Fruit fly (Drosophila melanogaster) whole organism, embryonic: ENCODE results near the gene VhaM9.7-c.
A peak's percentile ranks its signal among the peaks of the same experiment; 100 is the strongest.

ENCODE experiments used
- B-H2 ChIP-seq: fragments of 200-800 bp; sonication (Bioruptor generic); optimal IDR thresholded peaks from 2 replicates; lab custom pipeline; 2018; ENCODE audit warnings: missing biosample characterization, mild to moderate bottlenecking, missing genetic modification characterization
- CG10366 ChIP-seq: fragments of 200-800 bp; sonication (Bioruptor generic); IDR thresholded peaks from 2 replicates; pipeline ENCODE4 v1.3.6; 2022; ENCODE audit warnings: missing biosample characterization, missing genetic modification characterization
- CG11247 ChIP-seq: fragments of 200-800 bp; sonication (Bioruptor generic); IDR thresholded peaks from 2 replicates; pipeline ENCODE4 v1.3.6; 2022; ENCODE audit warnings: missing biosample characterization, missing genetic modification characterization
- CG11456 ChIP-seq: fragments of 200-800 bp; sonication (Bioruptor generic); IDR thresholded peaks from 3 replicates; pipeline ENCODE4 v1.3.6; 2022; ENCODE audit warnings: missing biosample characterization, missing genetic modification characterization
- CG11723 ChIP-seq: fragments of 200-800 bp; sonication (Bioruptor generic); optimal IDR thresholded peaks from 2 replicates; lab custom pipeline; 2017; ENCODE audit warnings: missing biosample characterization, mild to moderate bottlenecking, missing genetic modification characterization
- CG12299 ChIP-seq: fragments of 200-800 bp; sonication (Bioruptor generic); optimal IDR thresholded peaks from 2 replicates; lab custom pipeline; 2018; ENCODE audit warnings: missing biosample characterization, mild to moderate bottlenecking, missing genetic modification characterization
- CG13624 ChIP-seq: fragments of 200-800 bp; sonication (Bioruptor generic); optimal IDR thresholded peaks from 2 replicates; lab custom pipeline; 2016; ENCODE audit warnings: missing biosample characterization, missing genetic modification characterization
- CG14050 ChIP-seq: fragments of 200-800 bp; sonication (Bioruptor generic); IDR thresholded peaks from 3 replicates; pipeline ENCODE4 v1.3.6; 2022; ENCODE audit warnings: missing biosample characterization, missing genetic modification characterization
- CG14667 ChIP-seq: fragments of 200-800 bp; sonication (Bioruptor generic); IDR thresholded peaks from 2 replicates; pipeline ENCODE4 v1.3.6; 2022; ENCODE audit warnings: missing biosample characterization, missing genetic modification characterization
- CG14965 ChIP-seq: fragments of 200-800 bp; sonication (Bioruptor generic); optimal IDR thresholded peaks from 2 replicates; lab custom pipeline; 2016; ENCODE audit warnings: missing biosample characterization, missing genetic modification characterization, borderline replicate concordance
- CG15696 ChIP-seq: fragments of 200-800 bp; sonication (Bioruptor generic); optimal IDR thresholded peaks from 2 replicates; lab custom pipeline; 2019; ENCODE audit warnings: missing biosample characterization, mild to moderate bottlenecking, missing genetic modification characterization, moderate library complexity
- CG16863 ChIP-seq: fragments of 200-800 bp; sonication (Bioruptor generic); optimal IDR thresholded peaks from 3 replicates; lab custom pipeline; 2016; ENCODE audit warnings: missing biosample characterization, missing genetic modification characterization
- CG17186 ChIP-seq: fragments of 200-800 bp; sonication (Bioruptor generic); optimal IDR thresholded peaks from 3 replicates; lab custom pipeline; 2017; ENCODE audit warnings: missing biosample characterization, missing genetic modification reagents, missing genetic modification characterization
- CG2129 ChIP-seq: fragments of 200-800 bp; sonication (Bioruptor generic); IDR thresholded peaks from 2 replicates; pipeline ENCODE4 v1.3.6; 2022; ENCODE audit warnings: missing biosample characterization, missing genetic modification characterization; ENCODE audit not compliant: partially characterized antibody
- CG2199 ChIP-seq: fragments of 200-800 bp; sonication (Bioruptor generic); IDR thresholded peaks from 3 replicates; pipeline ENCODE4 v1.3.6; 2022; ENCODE audit warnings: missing biosample characterization, missing genetic modification characterization
- CG2678 ChIP-seq: fragments of 200-800 bp; sonication (Bioruptor generic); optimal IDR thresholded peaks from 3 replicates; lab custom pipeline; 2019; ENCODE audit warnings: missing biosample characterization, mild to moderate bottlenecking, missing genetic modification characterization, moderate library complexity
- CG2875 ChIP-seq: fragments of 200-800 bp; sonication (Bioruptor generic); optimal IDR thresholded peaks from 2 replicates; lab custom pipeline; 2017; ENCODE audit warnings: missing biosample characterization, mild to moderate bottlenecking, missing genetic modification characterization, missing genetic modification reagents
- CG31224 ChIP-seq: fragments of 200-800 bp; sonication (Bioruptor generic); IDR thresholded peaks from 2 replicates; pipeline ENCODE4 v1.3.6; 2022; ENCODE audit warnings: missing biosample characterization, missing genetic modification characterization
- CG33557 ChIP-seq: fragments of 200-800 bp; sonication (Bioruptor generic); optimal IDR thresholded peaks from 2 replicates; lab custom pipeline; 2019; ENCODE audit warnings: missing biosample characterization, mild to moderate bottlenecking, missing genetic modification characterization, moderate library complexity
- D19B ChIP-seq: fragments of 200-800 bp; sonication (Bioruptor generic); optimal IDR thresholded peaks from 2 replicates; lab custom pipeline; 2017; ENCODE audit warnings: missing biosample characterization, mild to moderate bottlenecking, missing genetic modification characterization
- E2f1 ChIP-seq: fragments of 200-800 bp; sonication (Bioruptor generic); IDR thresholded peaks from 2 replicates; pipeline ENCODE4 v1.3.6; 2022; ENCODE audit warnings: missing biosample characterization, missing genetic modification characterization
- ERR ChIP-seq: fragments of 200-800 bp; sonication (Bioruptor generic); optimal IDR thresholded peaks from 2 replicates; lab custom pipeline; 2016; ENCODE audit warnings: missing biosample characterization, missing genetic modification characterization
- Hr3 ChIP-seq: fragments of 200-800 bp; sonication (Bioruptor generic); optimal IDR thresholded peaks from 3 replicates; lab custom pipeline; 2016; ENCODE audit warnings: missing biosample characterization, missing genetic modification characterization
- NC2α ChIP-seq: fragments of 200-800 bp; sonication (Bioruptor generic); optimal IDR thresholded peaks from 2 replicates; lab custom pipeline; 2016; ENCODE audit warnings: missing biosample characterization, missing genetic modification characterization
- Sox100B ChIP-seq: fragments of 200-800 bp; sonication (Bioruptor generic); optimal IDR thresholded peaks from 3 replicates; lab custom pipeline; 2018; ENCODE audit warnings: missing biosample characterization, mild to moderate bottlenecking, missing genetic modification characterization
- Stat92E ChIP-seq, 3 experiments: fragments of >200 bp in 2 of 3; fragments of 200-800 bp in 1 of 3; sonication (Bioruptor generic) in 1 of 3; optimal IDR thresholded peaks; 2 replicates each; lab custom pipeline; 2017 to 2019; ENCODE audit warnings: missing biosample characterization in 3 of 3, missing genetic modification characterization in 3 of 3, mild to moderate bottlenecking in 1 of 3, moderate library complexity in 1 of 3
- ab ChIP-seq: fragments of 200-800 bp; sonication (Bioruptor generic); optimal IDR thresholded peaks from 2 replicates; lab custom pipeline; 2016; ENCODE audit warnings: missing biosample characterization, missing genetic modification characterization
- ac ChIP-seq: fragments of 200-800 bp; sonication (Bioruptor generic); optimal IDR thresholded peaks from 3 replicates; lab custom pipeline; 2017; ENCODE audit warnings: missing biosample characterization, mild to moderate bottlenecking, missing genetic modification characterization
- aop ChIP-seq: fragments of 200-800 bp; sonication (Bioruptor generic); IDR thresholded peaks from 2 replicates; pipeline ENCODE4 v1.3.6; 2022; ENCODE audit warnings: missing biosample characterization, missing genetic modification characterization
- ash1 ChIP-seq: fragments of 200-800 bp; sonication (Bioruptor generic); optimal IDR thresholded peaks from 2 replicates; lab custom pipeline; 2018; ENCODE audit warnings: missing biosample characterization, mild to moderate bottlenecking, missing genetic modification characterization
- bab2 ChIP-seq: fragments of 200-800 bp; sonication (Bioruptor generic); optimal IDR thresholded peaks from 2 replicates; lab custom pipeline; 2016; ENCODE audit warnings: missing biosample characterization, missing genetic modification characterization
- cato ChIP-seq: fragments of 200-800 bp; sonication (Bioruptor generic); optimal IDR thresholded peaks from 2 replicates; lab custom pipeline; 2016; ENCODE audit warnings: missing biosample characterization, missing genetic modification characterization, borderline replicate concordance
- dan ChIP-seq: fragments of 200-800 bp; sonication (Bioruptor generic); IDR thresholded peaks from 2 replicates; pipeline ENCODE4 v1.3.6; 2022; ENCODE audit warnings: missing biosample characterization, missing genetic modification characterization
- emc ChIP-seq: fragments of 200-800 bp; sonication (Bioruptor generic); optimal IDR thresholded peaks from 2 replicates; lab custom pipeline; 2016; ENCODE audit warnings: missing biosample characterization, missing genetic modification characterization
- fu2 ChIP-seq: fragments of 200-800 bp; sonication (Bioruptor generic); optimal IDR thresholded peaks from 2 replicates; lab custom pipeline; 2016; ENCODE audit warnings: missing biosample characterization, missing genetic modification characterization
- gcm ChIP-seq: fragments of 200-800 bp; sonication (Bioruptor generic); optimal IDR thresholded peaks from 2 replicates; lab custom pipeline; 2019; ENCODE audit warnings: missing biosample characterization, mild to moderate bottlenecking, missing genetic modification characterization, moderate library complexity
- her ChIP-seq: fragments of 200-800 bp; sonication (Bioruptor generic); optimal IDR thresholded peaks from 2 replicates; lab custom pipeline; 2016; ENCODE audit warnings: missing biosample characterization, missing genetic modification characterization
- jumu ChIP-seq: fragments of 200-800 bp; sonication (Bioruptor generic); optimal IDR thresholded peaks from 3 replicates; lab custom pipeline; 2016; ENCODE audit warnings: missing biosample characterization, missing genetic modification characterization
- lola ChIP-seq, 3 experiments: fragments of >200 bp in 2 of 3; fragments of 200-800 bp in 1 of 3; sonication (Bioruptor generic) in 1 of 3; optimal IDR thresholded peaks; 2 replicates each; lab custom pipeline; 2017 to 2019; ENCODE audit warnings: missing biosample characterization in 3 of 3, missing genetic modification characterization in 3 of 3, mild to moderate bottlenecking in 1 of 3, moderate library complexity in 1 of 3
- maf-S ChIP-seq: fragments of 200-800 bp; sonication (Bioruptor generic); optimal IDR thresholded peaks from 2 replicates; lab custom pipeline; 2016; ENCODE audit warnings: missing biosample characterization, missing genetic modification characterization
- nerfin-1 ChIP-seq: fragments of 200-800 bp; sonication (Bioruptor generic); optimal IDR thresholded peaks from 3 replicates; lab custom pipeline; 2019; ENCODE audit warnings: missing biosample characterization, mild to moderate bottlenecking, missing genetic modification characterization, moderate library complexity
- nerfin-2 ChIP-seq: fragments of 200-800 bp; sonication (Bioruptor generic); IDR thresholded peaks from 2 replicates; pipeline ENCODE4 v1.3.6; 2022; ENCODE audit warnings: missing biosample characterization, missing genetic modification characterization; ENCODE audit not compliant: partially characterized antibody
- p53 ChIP-seq: fragments of 200-800 bp; sonication (Bioruptor generic); optimal IDR thresholded peaks from 2 replicates; lab custom pipeline; 2016; ENCODE audit warnings: missing biosample characterization, missing genetic modification characterization
- pros ChIP-seq: fragments of 200-800 bp; sonication (Bioruptor generic); optimal IDR thresholded peaks from 3 replicates; lab custom pipeline; 2019; ENCODE audit warnings: missing biosample characterization, mild to moderate bottlenecking, missing genetic modification characterization, moderate library complexity
- sens ChIP-seq: fragments of 200-800 bp; sonication (Bioruptor generic); peaks from one replicate; lab custom pipeline; 2016; ENCODE audit warnings: missing biosample characterization, missing genetic modification characterization
- seq ChIP-seq: fragments of 200-800 bp; sonication (Bioruptor generic); IDR thresholded peaks from 2 replicates; pipeline ENCODE4 v1.3.6; 2022; ENCODE audit warnings: missing biosample characterization, missing genetic modification characterization
- sqz ChIP-seq: fragments of 200-800 bp; sonication (Bioruptor generic); optimal IDR thresholded peaks from 3 replicates; lab custom pipeline; 2018; ENCODE audit warnings: missing biosample characterization, mild to moderate bottlenecking, missing genetic modification characterization
- tin ChIP-seq: fragments of 200-800 bp; sonication (Bioruptor generic); optimal IDR thresholded peaks from 3 replicates; lab custom pipeline; 2016; ENCODE audit warnings: missing biosample characterization, missing genetic modification characterization
- wdn ChIP-seq: fragments of 200-800 bp; sonication (Bioruptor generic); IDR thresholded peaks from 2 replicates; pipeline ENCODE4 v1.3.6; 2022; ENCODE audit warnings: missing biosample characterization, missing genetic modification characterization
- wor ChIP-seq: fragments of 200-800 bp; sonication (Bioruptor generic); IDR thresholded peaks from 2 replicates; pipeline ENCODE4 v1.3.6; 2022; ENCODE audit warnings: missing biosample characterization, missing genetic modification characterization

VhaM9.7-c gene

DNA sequence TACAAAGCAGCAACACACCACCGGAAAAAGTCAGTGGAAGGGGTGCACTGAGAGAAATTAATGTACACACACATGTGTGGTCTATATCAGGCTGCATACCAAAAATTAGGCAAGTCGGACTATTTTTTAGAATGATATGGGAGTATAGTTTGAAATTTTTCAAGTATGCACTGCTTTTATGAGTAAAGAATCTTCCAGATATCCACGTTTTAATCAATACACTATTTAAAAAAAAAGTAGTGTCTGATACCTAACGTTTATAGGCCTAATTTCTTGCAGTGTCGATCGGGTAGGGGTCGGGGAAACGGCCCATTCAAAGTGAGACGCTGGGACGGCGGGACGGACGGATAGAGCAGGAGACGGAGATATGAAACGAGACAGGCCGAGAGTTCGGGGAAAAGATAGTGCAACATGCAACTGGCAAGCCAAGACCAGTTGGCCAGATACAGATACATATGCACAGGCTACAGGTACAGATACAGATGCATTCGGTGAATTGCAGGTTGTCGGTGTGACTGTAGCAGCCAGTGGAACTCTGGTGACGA, 43.8 kb upstream of the VhaM9.7-c start (continued):
- peak; percentile 81 for TF ChIP-seq E2f1 (GFP tag; lab: Robert Waterston, UW)
- no peak for TF ChIP-seq nerfin-2 (GFP tag; lab: Robert Waterston, UW)
- peak; percentile 76 for TF ChIP-seq CG11456
- TF ChIP-seq gcm, result peak; percentile 96
- TF ChIP-seq B-H2, result no peak
- peak; percentile 91 for TF ChIP-seq wor (GFP tag; lab: Robert Waterston, UW)
- TF ChIP-seq p53, result peak; percentile 83
- peak; percentile 87 for TF ChIP-seq CG11723 (GFP tag; lab: Kevin White, UChicago)
- no peak for TF ChIP-seq wdn
- peak; percentile 86 for TF ChIP-seq CG14667
- peak; percentile 93 for TF ChIP-seq NC2α (GFP tag; lab: Kevin White, UChicago)
- TF ChIP-seq D19B (GFP tag; lab: Kevin White, UChicago), result no peak
- peak; percentile 92 for TF ChIP-seq bab2 (GFP tag; lab: Kevin White, UChicago)
- peak; percentile 93 for TF ChIP-seq nerfin-1 (tag; lab: Kevin White, UChicago)
- peak; percentile 97 for TF ChIP-seq CG33557 (GFP tag; lab: Kevin White, UChicago)
- peak; percentile 94 for TF ChIP-seq tin (GFP tag; lab: Kevin White, UChicago)
- peak; percentile 76; the same call in 2 of the 3 replicates for TF ChIP-seq CG2199
- peak; percentile 94 for TF ChIP-seq Hr3
- peak; percentile 100 for TF ChIP-seq sens
- peak; percentile 68 for TF ChIP-seq fu2
- TF ChIP-seq maf-S (GFP tag; lab: Kevin White, UChicago), result peak; percentile 82
- TF ChIP-seq CG15696, result peak; percentile 99
- peak; percentile 90 for TF ChIP-seq pros
- peak; percentile 80 for TF ChIP-seq ERR (GFP tag; lab: Kevin White, UChicago)
- TF ChIP-seq CG2678, result peak; percentile 94
- TF ChIP-seq Sox100B, result peak; percentile 96
- peak; percentile 92 for TF ChIP-seq CG2875
- peak; percentile 79 for TF ChIP-seq her (GFP tag; lab: Kevin White, UChicago)
- peak; percentile 45; the same call in 1 of the 2 replicates for TF ChIP-seq CG31224
- TF ChIP-seq sqz (GFP tag; lab: Kevin White, UChicago), result peak; percentile 93
- peak; percentile 94 for TF ChIP-seq jumu
- peak; percentile 94 for TF ChIP-seq CG16863
- peak in 1 of 3 experiments; percentile 97 for TF ChIP-seq Stat92E (GFP tag; optimal IDR thresholded peaks at IDR 0.05; lab: Kevin White, UChicago)
- TF ChIP-seq ac, result peak; percentile 96
- TF ChIP-seq CG11247 (GFP tag; lab: Robert Waterston, UW), result peak; percentile 74
- TF ChIP-seq lola (GFP tag; optimal IDR thresholded peaks at IDR 0.05; lab: Kevin White, UChicago), result peak in 1 of 3 experiments; percentile 99
- peak; percentile 76 for TF ChIP-seq CG13624 (GFP tag; lab: Kevin White, UChicago)
- peak; percentile 91 for TF ChIP-seq cato (GFP tag; lab: Kevin White, UChicago)
- TF ChIP-seq emc (GFP tag; lab: Kevin White, UChicago), result peak; percentile 62
- no peak for TF ChIP-seq ash1 (GFP tag; lab: Kevin White, UChicago)
- peak; percentile 83 for TF ChIP-seq CG10366 (GFP tag; lab: Robert Waterston, UW)
- TF ChIP-seq dan (GFP tag; lab: Robert Waterston, UW), result peak; percentile 86
- TF ChIP-seq CG12299 (tag; lab: Kevin White, UChicago), result peak; percentile 80
- TF ChIP-seq CG17186, result peak; percentile 79
- TF ChIP-seq CG14050 (GFP tag; lab: Robert Waterston, UW), result peak; percentile 82
- peak; percentile 78 for TF ChIP-seq ab (GFP tag; lab: Kevin White, UChicago)
- TF ChIP-seq seq (GFP tag; lab: Robert Waterston, UW), result peak; percentile 77
- peak; percentile 68 for TF ChIP-seq CG14965
- no peak for TF ChIP-seq CG2129
- TF ChIP-seq aop (GFP tag; lab: Robert Waterston, UW), result peak; percentile 73; the same call in 1 of the 2 replicates
